Worm (Caenorhabditis elegans) whole organism, midembryonic: ENCODE data around the gene Y69H2.15.

Source experiments
- T22C8.4 ChIP-seq: fragments of 200-800 bp; sonication (Bioruptor generic); IDR thresholded peaks from 2 replicates; pipeline ENCODE4 v1.3.6; 2022; ENCODE audit warnings: missing genetic modification characterization, missing compliant biosample characterization
- flt-1 ChIP-seq: fragments of 200-800 bp; sonication (Bioruptor generic); IDR thresholded peaks from 2 replicates; pipeline ENCODE4 v1.3.6; 2022; ENCODE audit warnings: missing genetic modification characterization, missing compliant biosample characterization
- klf-2 ChIP-seq: fragments of 200-800 bp; sonication (Bioruptor generic); conservative IDR thresholded peaks from 2 replicates; pipeline ENCODE4 v1.3.6; 2022; ENCODE audit warnings: missing genetic modification reagents, missing genetic modification characterization, missing compliant biosample characterization
- med-1 ChIP-seq: sonication (generic microtip); optimal IDR thresholded peaks from 2 replicates; lab custom pipeline; 2017; ENCODE audit warnings: missing genetic modification characterization, mild to moderate bottlenecking, missing compliant biosample characterization, antibody characterized with exemption, missing genetic modification reagents; ENCODE audit not compliant: insufficient read depth
- ref-1 ChIP-seq: fragments of 200-800 bp; sonication (Bioruptor generic); conservative IDR thresholded peaks from 2 replicates; pipeline ENCODE4 v1.3.6; 2022; ENCODE audit warnings: missing genetic modification reagents, missing genetic modification characterization, missing compliant biosample characterization
- tab-1 ChIP-seq: fragments of 200-800 bp; sonication (Bioruptor generic); IDR thresholded peaks from 2 replicates; pipeline ENCODE4 v1.3.6; 2022; ENCODE audit warnings: missing genetic modification characterization, missing compliant biosample characterization
- ztf-29 ChIP-seq: fragments of 200-800 bp; sonication (Bioruptor generic); IDR thresholded peaks from 2 replicates; pipeline ENCODE4 v1.3.6; 2022; ENCODE audit warnings: missing genetic modification reagents, missing genetic modification characterization, missing compliant biosample characterization

ce11 chrV:18592448-18592847, 34.2 kb downstream of the Y69H2.15 start, which contains the start of gene grdn-1:
- TF ChIP-seq med-1 (GFP tag; lab: Kevin White, UChicago) (no peak), flt-1 (GFP tag; lab: Robert Waterston, UW) (no peak), ztf-29 (no peak), tab-1 (GFP tag; lab: Robert Waterston, UW) (no peak), ref-1 (GFP tag; lab: Robert Waterston, UW) (no peak), klf-2 (GFP tag; lab: Robert Waterston, UW) (no peak), T22C8.4 (GFP tag; lab: Robert Waterston, UW) (no peak)
